Fruit fly (Drosophila melanogaster): Measurements from ENCODE around the gene Ziz.

Gene Ziz

dm6 chr2L:7534024-7534423, 37.9 kb upstream of the Ziz start (continued):
- TF ChIP-seq Med (GFP tag): peak; percentile 68
- TF ChIP-seq CG6654 (GFP tag; optimal IDR thresholded peaks at IDR 0.05): peak; percentile 96
- TF ChIP-seq Hey (tag; optimal IDR thresholded peaks at IDR 0.05): peak; percentile 47
- 0 out of 2 replicates have a peak, but pooled peaks have one; percentile 8 for TF ChIP-seq inv (GFP tag; IDR thresholded peaks at IDR 0.05; ENCODE audit: partially characterized antibody)

DNA sequence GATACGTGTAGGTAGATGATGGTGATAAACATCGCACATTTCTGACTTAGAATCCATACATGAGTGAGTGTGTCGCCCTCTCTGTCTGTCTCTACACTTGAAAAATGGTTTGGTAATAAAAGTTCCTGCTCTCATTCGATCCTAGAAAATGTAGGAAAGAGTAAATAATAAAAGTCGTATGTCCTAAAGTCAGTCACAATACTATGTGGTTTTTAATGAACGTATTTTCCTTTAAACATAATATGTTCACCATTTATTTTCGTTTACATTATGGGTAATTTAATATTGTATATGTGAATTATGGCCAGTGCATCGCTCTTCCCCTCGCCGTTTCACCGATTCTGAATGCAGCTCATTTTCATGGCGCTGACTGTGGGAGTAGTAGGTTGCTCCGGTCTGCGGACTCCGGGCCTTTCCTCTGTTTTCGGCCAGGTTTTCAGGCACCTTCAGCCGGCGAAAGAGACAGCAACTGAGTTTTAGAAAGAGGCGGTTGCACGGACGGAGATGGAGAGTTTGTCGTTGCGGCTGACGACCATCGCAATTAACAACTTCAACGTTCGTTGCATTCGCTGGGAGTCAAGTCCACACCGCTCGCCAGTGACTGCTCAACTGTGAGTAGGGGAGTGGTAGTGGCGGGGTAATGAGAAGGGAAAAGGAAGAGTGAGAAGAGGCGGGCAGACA, 36.7 kb upstream of the Ziz start:
- TF ChIP-seq CG1832 (GFP tag; optimal IDR thresholded peaks at IDR 0.05): peak; percentile 64
- TF ChIP-seq CG14710 (tag; optimal IDR thresholded peaks at IDR 0.05): peak; percentile 81
- TF ChIP-seq CG7839 (tag; optimal IDR thresholded peaks at IDR 0.05): peak; percentile 53
- TF ChIP-seq Blimp-1 (GFP tag; optimal IDR thresholded peaks at IDR 0.05): peak; percentile 60
- TF ChIP-seq trem (tag; optimal IDR thresholded peaks at IDR 0.05): peak; percentile 67
- TF ChIP-seq cad (GFP tag; optimal IDR thresholded peaks at IDR 0.05): peak; percentile 55
- TF ChIP-seq CG11504 (tag; optimal IDR thresholded peaks at IDR 0.05): peak; percentile 49
- peak; percentile 33 for TF ChIP-seq CG3407 (GFP tag; optimal IDR thresholded peaks at IDR 0.05)
- peak; percentile 30 for TF ChIP-seq bcd (GFP tag; optimal IDR thresholded peaks at IDR 0.05)
- peak; percentile 85 for TF ChIP-seq CG18262 (tag; optimal IDR thresholded peaks at IDR 0.05)
- TF ChIP-seq z (GFP tag; IDR thresholded peaks at IDR 0.05): peak; percentile 76
- peak; percentile 75 for TF ChIP-seq gem (tag; optimal IDR thresholded peaks at IDR 0.05)
- no peak for TF ChIP-seq gcm2 (GFP tag; optimal IDR thresholded peaks at IDR 0.05)
- TF ChIP-seq Rx (GFP tag; IDR thresholded peaks at IDR 0.05): peak; percentile 26; the same call in 1 of the 2 replicates
- peak; percentile 44 for TF ChIP-seq CG30431 (GFP tag; optimal IDR thresholded peaks at IDR 0.05)
- TF ChIP-seq Atf3 (GFP tag; optimal IDR thresholded peaks at IDR 0.05): peak; percentile 36
- TF ChIP-seq CG10209 (GFP tag; optimal IDR thresholded peaks at IDR 0.05): peak; percentile 27
- peak; percentile 50 for TF ChIP-seq Ets65A (GFP tag)
- peak; percentile 3 for TF ChIP-seq PHDP (tag; optimal IDR thresholded peaks at IDR 0.05)
- peak; percentile 3 for TF ChIP-seq CG8089 (GFP tag; optimal IDR thresholded peaks at IDR 0.05)
- peak; percentile 3 for TF ChIP-seq Lhr (GFP tag; optimal IDR thresholded peaks at IDR 0.05)
- peak; percentile 22 for TF ChIP-seq CG18619 (GFP tag; optimal IDR thresholded peaks at IDR 0.05)
- TF ChIP-seq ap (GFP tag; IDR thresholded peaks at IDR 0.05): no peak
- TF ChIP-seq CG4404 (GFP tag; IDR thresholded peaks at IDR 0.05): peak; percentile 52; the same call in 1 of the 2 replicates
- no peak for TF ChIP-seq lov (optimal IDR thresholded peaks at IDR 0.05)
- 0 out of 3 replicates have a peak, but pooled peaks have one; percentile 50 for TF ChIP-seq lov (GFP tag; IDR thresholded peaks at IDR 0.05)
- TF ChIP-seq nerfin-2 (GFP tag; IDR thresholded peaks at IDR 0.05; ENCODE audit: partially characterized antibody): no peak
- peak; percentile 68 for TF ChIP-seq Med (GFP tag)
- TF ChIP-seq bsh (GFP tag; optimal IDR thresholded peaks at IDR 0.05): peak in 1 of 2 experiments; percentile 78
- peak; percentile 46 for TF ChIP-seq CG13775 (GFP tag; optimal IDR thresholded peaks at IDR 0.05)
- TF ChIP-seq eve (GFP tag; optimal IDR thresholded peaks at IDR 0.05): peak in 1 of 2 experiments; percentile 28
- peak; percentile 26 for TF ChIP-seq Hr3 (GFP tag; optimal IDR thresholded peaks at IDR 0.05)
- peak; percentile 31 for TF ChIP-seq tin (GFP tag; optimal IDR thresholded peaks at IDR 0.05)
- TF ChIP-seq gcm (GFP tag; optimal IDR thresholded peaks at IDR 0.05): peak; percentile 43
- TF ChIP-seq tll (GFP tag; optimal IDR thresholded peaks at IDR 0.05): peak in 1 of 2 experiments; percentile 89
- TF ChIP-seq tx (GFP tag; optimal IDR thresholded peaks at IDR 0.05): no peak
- TF ChIP-seq CG2199 (GFP tag; IDR thresholded peaks at IDR 0.05): peak; percentile 60; the same call in 2 of the 3 replicates
- peak; percentile 35 for TF ChIP-seq jing (GFP tag; optimal IDR thresholded peaks at IDR 0.05)
- TF ChIP-seq zf30C (GFP tag; optimal IDR thresholded peaks at IDR 0.05): peak; percentile 86
- peak; percentile 54 for TF ChIP-seq CG7556 (GFP tag; optimal IDR thresholded peaks at IDR 0.05)
- no peak for TF ChIP-seq CG4820 (GFP tag; optimal IDR thresholded peaks at IDR 0.05)
- no peak for TF ChIP-seq Rfx (GFP tag; IDR thresholded peaks at IDR 0.05)
- no peak for TF ChIP-seq tup (GFP tag; optimal IDR thresholded peaks at IDR 0.05)
- TF ChIP-seq Ssrp (tag; optimal IDR thresholded peaks at IDR 0.05): peak; percentile 59

Data from whole organism, embryonic.